Worm (Caenorhabditis elegans) whole organism, young adult: ENCODE results near the gene C01G6.9.

Experiments
- ama-1 ChIP-seq, 3 experiments: fragments of 150-350 bp in 1 of 3; sonication (generic microtip) in 2 of 3; optimal IDR thresholded peaks; 2 replicates each; lab custom pipeline; 2014 to 2018; ENCODE audit warnings: missing biosample characterization in 2 of 3, missing genetic modification characterization in 2 of 3, missing genetic modification reagents in 2 of 3
- ets-4 ChIP-seq: fragments of 200-800 bp; sonication (Bioruptor generic); optimal IDR thresholded peaks from 2 replicates; lab custom pipeline; 2018; ENCODE audit warnings: mild to moderate bottlenecking, missing genetic modification characterization, missing compliant biosample characterization
- madf-10 ChIP-seq: sonication (generic microtip); optimal IDR thresholded peaks from 2 replicates; lab custom pipeline; 2016; ENCODE audit warnings: mild to moderate bottlenecking, missing genetic modification characterization, missing compliant biosample characterization
- tbp1 ChIP-seq: fragments of 200-800 bp; sonication (Bioruptor generic); optimal IDR thresholded peaks from 2 replicates; lab custom pipeline; 2018; ENCODE audit warnings: mild to moderate bottlenecking, missing genetic modification characterization, missing compliant biosample characterization
- unc-62 ChIP-seq: fragments of 150-350 bp; optimal IDR thresholded peaks from 2 replicates; lab custom pipeline; 2014; ENCODE audit warnings: missing biosample characterization, missing genetic modification reagents, missing genetic modification characterization

DNA sequence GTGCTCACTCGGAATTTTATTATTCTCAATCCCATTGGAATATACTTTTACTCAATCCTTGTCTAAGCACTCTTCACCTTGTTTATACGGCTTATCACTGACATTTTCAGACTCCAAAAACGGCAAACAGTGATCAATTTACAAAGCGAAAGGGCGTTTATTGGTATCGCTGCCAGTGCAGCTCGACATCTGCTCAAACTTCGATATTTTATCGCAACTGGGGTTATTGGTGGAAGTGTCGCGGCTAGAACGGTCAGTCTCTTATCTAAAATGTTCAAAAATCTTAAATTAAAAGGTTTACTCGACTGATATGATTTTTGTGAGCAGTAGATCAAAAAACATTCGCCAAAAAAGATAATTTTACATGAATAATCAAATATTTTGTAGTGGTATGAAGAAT is 29.9 kb upstream of the C01G6.9 start:
- TF ChIP-seq tbp1 (GFP tag; lab: Kevin White, UChicago) = no peak
- TF ChIP-seq ets-4 (GFP tag; lab: Kevin White, UChicago) = no peak
- TF ChIP-seq madf-10 = no peak
- TF ChIP-seq ama-1 (optimal IDR thresholded peaks at IDR 0.05; lab: Kevin White, UChicago) = no peak
- TF ChIP-seq ama-1 (GFP tag; optimal IDR thresholded peaks at IDR 0.05; lab: Kevin White, UChicago) = no peak
- no peak for TF ChIP-seq unc-62 (GFP tag; lab: Kevin White, UChicago)
